Fruit fly (Drosophila melanogaster) whole organism, prepupa: Measurements from ENCODE around the gene mon2.

Source experiments
- Blimp-1 ChIP-seq: fragments of 200-800 bp; sonication (Bioruptor generic); optimal IDR thresholded peaks from 3 replicates; lab custom pipeline; 2017; ENCODE audit warnings: missing biosample characterization, missing genetic modification characterization, mild to moderate bottlenecking, moderate library complexity, missing genetic modification reagents
- CG10631 ChIP-seq: fragments of 200-800 bp; sonication (Bioruptor generic); optimal IDR thresholded peaks from 2 replicates; lab custom pipeline; 2016; ENCODE audit warnings: missing biosample characterization, missing genetic modification characterization
- CG11762 ChIP-seq: fragments of 200-800 bp; sonication (Bioruptor generic); optimal IDR thresholded peaks from 3 replicates; lab custom pipeline; 2016; ENCODE audit warnings: missing biosample characterization, missing genetic modification characterization; ENCODE audit not compliant: insufficient read depth
- CG11902 ChIP-seq: fragments of 200-800 bp; sonication (Bioruptor generic); optimal IDR thresholded peaks from 3 replicates; lab custom pipeline; 2016; ENCODE audit warnings: missing biosample characterization, missing genetic modification characterization
- CG15336 ChIP-seq: fragments of 200-800 bp; sonication (Bioruptor generic); IDR thresholded peaks from 2 replicates; pipeline ENCODE4 v1.3.6; 2022; ENCODE audit warnings: missing biosample characterization, missing genetic modification characterization
- CG16779 ChIP-seq: fragments of 200-800 bp; sonication (Bioruptor generic); optimal IDR thresholded peaks from 3 replicates; lab custom pipeline; 2017; ENCODE audit warnings: missing biosample characterization, mild to moderate bottlenecking, missing genetic modification characterization
- CG31627 ChIP-seq: fragments of 200-800 bp; sonication (Bioruptor generic); optimal IDR thresholded peaks from 3 replicates; lab custom pipeline; 2016; ENCODE audit warnings: missing biosample characterization, missing genetic modification characterization
- CG32006 ChIP-seq: fragments of 200-800 bp; sonication (Bioruptor generic); optimal IDR thresholded peaks from 3 replicates; lab custom pipeline; 2017; ENCODE audit warnings: missing biosample characterization, mild to moderate bottlenecking, missing genetic modification characterization
- CG34406 ChIP-seq: fragments of 200-800 bp; sonication (Bioruptor generic); optimal IDR thresholded peaks from 3 replicates; lab custom pipeline; 2016; ENCODE audit warnings: missing biosample characterization, missing genetic modification characterization
- CG3919 ChIP-seq: fragments of 200-800 bp; sonication (Bioruptor generic); optimal IDR thresholded peaks from 3 replicates; lab custom pipeline; 2016; ENCODE audit warnings: missing biosample characterization, missing genetic modification characterization
- CG4318 ChIP-seq: fragments of 200-800 bp; sonication (Bioruptor generic); optimal IDR thresholded peaks from 3 replicates; lab custom pipeline; 2017; ENCODE audit warnings: missing biosample characterization, mild to moderate bottlenecking, missing genetic modification characterization
- CG6163 ChIP-seq: fragments of 200-800 bp; sonication (Bioruptor generic); IDR thresholded peaks from 3 replicates; pipeline ENCODE4 v1.3.6; 2022; ENCODE audit warnings: missing biosample characterization, missing genetic modification characterization
- CG6276 ChIP-seq: fragments of 200-800 bp; sonication (Bioruptor generic); optimal IDR thresholded peaks from 2 replicates; lab custom pipeline; 2017; ENCODE audit warnings: missing biosample characterization, mild to moderate bottlenecking, missing genetic modification characterization
- CG6792 ChIP-seq: fragments of 200-800 bp; sonication (Bioruptor generic); optimal IDR thresholded peaks from 3 replicates; lab custom pipeline; 2016; ENCODE audit warnings: missing biosample characterization, missing genetic modification characterization
- CG6808 ChIP-seq: fragments of 200-800 bp; sonication (Bioruptor generic); optimal IDR thresholded peaks from 3 replicates; lab custom pipeline; 2017; ENCODE audit warnings: missing biosample characterization, missing genetic modification characterization, mild to moderate bottlenecking, moderate library complexity, missing genetic modification reagents
- CG6854 ChIP-seq: fragments of 200-800 bp; sonication (Bioruptor generic); optimal IDR thresholded peaks from 2 replicates; lab custom pipeline; 2017; ENCODE audit warnings: missing biosample characterization, mild to moderate bottlenecking, missing genetic modification characterization
- CG8319 ChIP-seq: fragments of 200-800 bp; sonication (Bioruptor generic); optimal IDR thresholded peaks from 3 replicates; lab custom pipeline; 2016; ENCODE audit warnings: missing biosample characterization, missing genetic modification characterization
- CG8632 ChIP-seq: fragments of 200-800 bp; sonication (Bioruptor generic); optimal IDR thresholded peaks from 3 replicates; lab custom pipeline; 2016; ENCODE audit warnings: missing biosample characterization, missing genetic modification characterization
- Eip75B ChIP-seq: fragments of 200-800 bp; sonication (Bioruptor generic); optimal IDR thresholded peaks from 3 replicates; lab custom pipeline; 2016; ENCODE audit warnings: missing biosample characterization, missing genetic modification characterization
- Eip78C ChIP-seq: fragments of 200-800 bp; sonication (Bioruptor generic); peaks from one replicate; lab custom pipeline; 2016; ENCODE audit warnings: missing biosample characterization, missing genetic modification characterization
- Eip93F ChIP-seq: fragments of 200-800 bp; sonication (Bioruptor generic); optimal IDR thresholded peaks from 2 replicates; lab custom pipeline; 2016; ENCODE audit warnings: missing biosample characterization, mild to moderate bottlenecking, missing genetic modification characterization
- Ets21C ChIP-seq: fragments of 200-800 bp; sonication (Bioruptor generic); optimal IDR thresholded peaks from 3 replicates; lab custom pipeline; 2016; ENCODE audit warnings: missing biosample characterization, missing genetic modification characterization
- Ets96B ChIP-seq: fragments of 200-800 bp; optimal IDR thresholded peaks from 2 replicates; lab custom pipeline; 2019; ENCODE audit warnings: missing biosample characterization, mild to moderate bottlenecking, missing genetic modification characterization, moderate library complexity
- Gug ChIP-seq: fragments of 200-800 bp; sonication (Bioruptor generic); IDR thresholded peaks from 2 replicates; pipeline ENCODE4 v1.3.6; 2022; ENCODE audit warnings: missing biosample characterization, missing genetic modification characterization
- Hr39 ChIP-seq: fragments of 200-800 bp; sonication (Bioruptor generic); optimal IDR thresholded peaks from 2 replicates; lab custom pipeline; 2016; ENCODE audit warnings: missing biosample characterization, missing genetic modification characterization
- Lpt ChIP-seq: fragments of 200-800 bp; sonication (Bioruptor generic); optimal IDR thresholded peaks from 3 replicates; lab custom pipeline; 2016; ENCODE audit warnings: missing biosample characterization, missing genetic modification characterization
- Met ChIP-seq: fragments of 200-800 bp; sonication (Bioruptor generic); optimal IDR thresholded peaks from 3 replicates; lab custom pipeline; 2016; ENCODE audit warnings: missing biosample characterization, missing genetic modification characterization
- OdsH ChIP-seq: fragments of 200-800 bp; sonication (Bioruptor generic); optimal IDR thresholded peaks from 3 replicates; lab custom pipeline; 2016; ENCODE audit warnings: missing biosample characterization, missing genetic modification characterization
- Smox ChIP-seq: fragments of 200-800 bp; sonication (Bioruptor generic); optimal IDR thresholded peaks from 3 replicates; lab custom pipeline; 2016; ENCODE audit warnings: missing biosample characterization, missing genetic modification characterization
- Sox102F ChIP-seq: fragments of 200-800 bp; sonication (Bioruptor generic); optimal IDR thresholded peaks from 2 replicates; lab custom pipeline; 2016; ENCODE audit warnings: missing biosample characterization, mild to moderate bottlenecking, missing genetic modification characterization
- Sox15 ChIP-seq: fragments of 200-800 bp; sonication (Bioruptor generic); optimal IDR thresholded peaks from 3 replicates; lab custom pipeline; 2016; ENCODE audit warnings: missing biosample characterization, missing genetic modification characterization
- achi ChIP-seq: fragments of 200-800 bp; sonication (Bioruptor generic); optimal IDR thresholded peaks from 3 replicates; lab custom pipeline; 2016; ENCODE audit warnings: missing biosample characterization, missing genetic modification characterization
- cyc ChIP-seq: fragments of 200-800 bp; sonication (Bioruptor generic); optimal IDR thresholded peaks from 3 replicates; lab custom pipeline; 2016; ENCODE audit warnings: missing biosample characterization, missing genetic modification characterization
- dac ChIP-seq: fragments of 200-800 bp; sonication (Bioruptor generic); optimal IDR thresholded peaks from 2 replicates; lab custom pipeline; 2017; ENCODE audit warnings: missing biosample characterization, mild to moderate bottlenecking, missing genetic modification characterization
- dsx ChIP-seq: fragments of 200-800 bp; optimal IDR thresholded peaks from 3 replicates; lab custom pipeline; 2019; ENCODE audit warnings: missing biosample characterization, mild to moderate bottlenecking, missing genetic modification characterization, moderate library complexity; ENCODE audit not compliant: poor library complexity, severe bottlenecking
- esn ChIP-seq: fragments of 200-800 bp; sonication (Bioruptor generic); optimal IDR thresholded peaks from 2 replicates; lab custom pipeline; 2016; ENCODE audit warnings: missing biosample characterization, mild to moderate bottlenecking, missing genetic modification characterization, moderate library complexity
- fd59A ChIP-seq: fragments of 200-800 bp; sonication (Bioruptor generic); optimal IDR thresholded peaks from 2 replicates; lab custom pipeline; 2017; ENCODE audit warnings: missing biosample characterization, mild to moderate bottlenecking, missing genetic modification characterization, missing genetic modification reagents
- fkh ChIP-seq: fragments of 200-800 bp; sonication (Bioruptor generic); optimal IDR thresholded peaks from 3 replicates; lab custom pipeline; 2017; ENCODE audit warnings: missing biosample characterization, mild to moderate bottlenecking, missing genetic modification characterization, moderate library complexity
- lz ChIP-seq: fragments of 200-800 bp; sonication (Bioruptor generic); optimal IDR thresholded peaks from 3 replicates; lab custom pipeline; 2016; ENCODE audit warnings: missing biosample characterization, missing genetic modification characterization
- net ChIP-seq: fragments of 200-800 bp; sonication (Bioruptor generic); optimal IDR thresholded peaks from 3 replicates; lab custom pipeline; 2016; ENCODE audit warnings: missing biosample characterization, missing genetic modification characterization
- spab ChIP-seq: fragments of 200-800 bp; sonication (Bioruptor generic); optimal IDR thresholded peaks from 2 replicates; lab custom pipeline; 2017; ENCODE audit warnings: missing biosample characterization, mild to moderate bottlenecking, missing genetic modification characterization, missing genetic modification reagents
- ss ChIP-seq, 2 experiments: fragments of 200-800 bp; sonication (Bioruptor generic); optimal IDR thresholded peaks; 2 replicates in 1 of 2; 3 replicates in 1 of 2; lab custom pipeline; 2017 to 2018; ENCODE audit warnings: mild to moderate bottlenecking in 2 of 2, missing biosample characterization in 2 of 2, missing genetic modification characterization in 2 of 2, moderate library complexity in 1 of 2
- svp ChIP-seq: fragments of 200-800 bp; sonication (Bioruptor generic); peaks from one replicate; lab custom pipeline; 2016; ENCODE audit warnings: missing biosample characterization, missing genetic modification characterization
- topi ChIP-seq: fragments of 200-800 bp; sonication (Bioruptor generic); optimal IDR thresholded peaks from 3 replicates; lab custom pipeline; 2016; ENCODE audit warnings: missing biosample characterization, missing genetic modification characterization
- vri ChIP-seq: fragments of 200-800 bp; sonication (Bioruptor generic); optimal IDR thresholded peaks from 3 replicates; lab custom pipeline; 2016; ENCODE audit warnings: missing biosample characterization, mild to moderate bottlenecking, missing genetic modification characterization

The mon2 gene

DNA sequence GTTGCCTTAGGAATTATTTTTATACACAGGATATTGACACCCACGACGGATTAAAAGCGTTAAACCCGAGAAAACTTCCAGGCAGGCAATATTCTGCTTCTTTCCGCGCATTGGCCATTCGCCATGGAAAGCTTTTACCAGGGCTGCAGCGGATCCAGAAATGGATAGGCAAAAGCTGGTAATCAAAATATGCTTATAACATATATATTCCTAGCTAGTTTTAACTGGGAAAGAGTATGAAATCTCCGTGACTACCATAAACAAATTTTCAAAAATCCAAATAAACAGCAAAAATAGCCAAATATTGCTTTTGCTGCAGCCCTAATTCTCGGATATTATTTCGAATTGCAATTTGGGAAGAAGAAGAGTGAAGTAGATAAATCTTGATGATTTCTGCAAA, 35.7 kb upstream of the mon2 start, which contains the start of the genes PAPLA1 and Rbsn-5 (continued):
- peak; percentile 84 for TF ChIP-seq dsx (GFP tag; lab: Kevin White, UChicago)
- TF ChIP-seq CG31627 (GFP tag; lab: Kevin White, UChicago) = peak; percentile 98
- peak; percentile 95 for TF ChIP-seq CG10631 (GFP tag; lab: Kevin White, UChicago)
- TF ChIP-seq CG3919 = peak; percentile 95
- peak; percentile 93 for TF ChIP-seq CG32006 (GFP tag; lab: Kevin White, UChicago)
- peak; percentile 94 for TF ChIP-seq Sox102F
- peak; percentile 88 for TF ChIP-seq Gug (GFP tag; lab: Robert Waterston, UW)
- TF ChIP-seq CG6854 (GFP tag; lab: Kevin White, UChicago) = peak; percentile 85
- TF ChIP-seq CG6808 (GFP tag; lab: Kevin White, UChicago) = peak; percentile 89
- TF ChIP-seq fd59A (GFP tag; lab: Kevin White, UChicago) = peak; percentile 81
- TF ChIP-seq ss (GFP tag; optimal IDR thresholded peaks at IDR 0.05; lab: Kevin White, UChicago) = peak; percentile 80 to 86
- peak; percentile 95 for TF ChIP-seq Met (GFP tag; lab: Kevin White, UChicago)
- TF ChIP-seq CG16779 (tag; lab: Kevin White, UChicago) = peak; percentile 74
- peak; percentile 82 for TF ChIP-seq CG4318 (GFP tag; lab: Kevin White, UChicago)
- peak; percentile 93 for TF ChIP-seq achi
- peak; percentile 88 for TF ChIP-seq CG34406 (GFP tag; lab: Kevin White, UChicago)
- peak; percentile 98 for TF ChIP-seq Hr39 (GFP tag; lab: Kevin White, UChicago)
- TF ChIP-seq CG11762 (GFP tag; lab: Kevin White, UChicago) = peak; percentile 90
- peak; percentile 94 for TF ChIP-seq topi (GFP tag; lab: Kevin White, UChicago)
- peak; percentile 94 for TF ChIP-seq Smox
- peak; percentile 91 for TF ChIP-seq net
- peak; percentile 87 for TF ChIP-seq CG8632
- peak; percentile 93 for TF ChIP-seq Sox15 (GFP tag; lab: Kevin White, UChicago)
- peak; percentile 97 for TF ChIP-seq cyc (GFP tag; lab: Kevin White, UChicago)
- peak; percentile 16 for TF ChIP-seq Eip93F (GFP tag; lab: Kevin White, UChicago)
- peak; percentile 94 for TF ChIP-seq CG6163 (GFP tag; lab: Robert Waterston, UW)
- peak; percentile 87 for TF ChIP-seq Lpt (GFP tag; lab: Kevin White, UChicago)
- peak; percentile 89 for TF ChIP-seq Ets96B (tag; lab: Kevin White, UChicago)
- peak; percentile 82 for TF ChIP-seq CG15336 (GFP tag; lab: Robert Waterston, UW)
- TF ChIP-seq, all 60 proteins: peak for 60

- peak; percentile 75 for TF ChIP-seq svp (GFP tag; lab: Kevin White, UChicago)
- TF ChIP-seq CG6276 (GFP tag; lab: Kevin White, UChicago) = no peak
- TF ChIP-seq OdsH (GFP tag; lab: Kevin White, UChicago) = no peak
- no peak for TF ChIP-seq Blimp-1
- no peak for TF ChIP-seq Ets21C
- TF ChIP-seq cyc (GFP tag; lab: Kevin White, UChicago) = no peak
- no peak for TF ChIP-seq CG34406 (GFP tag; lab: Kevin White, UChicago)
Measured at dm6 chr2L:8157166-8157565, 33.4 kb upstream of the mon2 start.

DNA sequence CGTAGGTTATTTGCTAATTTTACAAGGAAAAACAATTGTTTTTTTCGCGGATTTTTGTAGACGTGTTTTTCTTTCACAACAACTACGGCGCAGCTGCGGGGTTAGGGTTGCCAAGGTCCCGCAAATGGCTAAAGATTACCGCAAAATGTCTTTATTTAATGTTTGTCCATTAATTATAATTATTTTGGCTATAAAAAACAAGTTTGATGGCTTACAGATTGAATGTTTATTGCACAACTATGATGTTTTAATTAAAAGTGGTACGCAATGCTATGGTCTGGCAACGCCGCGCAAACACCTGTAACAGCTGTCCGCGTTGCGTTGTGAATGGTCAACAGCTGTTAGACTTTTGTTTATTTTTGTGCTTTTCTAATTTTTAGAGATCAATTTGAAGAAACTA, 32.9 kb upstream of the mon2 start:
- peak; percentile 59 for TF ChIP-seq CG34406 (GFP tag; lab: Kevin White, UChicago)
- TF ChIP-seq CG31627 (GFP tag; lab: Kevin White, UChicago) = peak; percentile 72
- TF ChIP-seq vri (GFP tag; lab: Kevin White, UChicago) = peak; percentile 55
- TF ChIP-seq CG16779 (tag; lab: Kevin White, UChicago) = no peak
- TF ChIP-seq lz (GFP tag; lab: Kevin White, UChicago) = peak; percentile 72
- TF ChIP-seq CG3919 = peak; percentile 76
- no peak for TF ChIP-seq CG6808 (GFP tag; lab: Kevin White, UChicago)
- no peak for TF ChIP-seq Lpt (GFP tag; lab: Kevin White, UChicago)
- TF ChIP-seq dsx (GFP tag; lab: Kevin White, UChicago) = peak; percentile 53
- TF ChIP-seq net = peak; percentile 48
- TF ChIP-seq spab (GFP tag; lab: Kevin White, UChicago) = no peak
- peak; percentile 47 for TF ChIP-seq Ets96B (tag; lab: Kevin White, UChicago)
- TF ChIP-seq esn (GFP tag; lab: Kevin White, UChicago) = peak; percentile 76
- peak; percentile 36 for TF ChIP-seq CG11762 (GFP tag; lab: Kevin White, UChicago)
- TF ChIP-seq fkh (GFP tag; lab: Kevin White, UChicago) = peak; percentile 88
- peak; percentile 45 for TF ChIP-seq CG8319 (GFP tag; lab: Kevin White, UChicago)
- TF ChIP-seq Eip75B (GFP tag; lab: Kevin White, UChicago) = peak; percentile 77
- TF ChIP-seq CG4318 (GFP tag; lab: Kevin White, UChicago) = peak; percentile 32
- peak; percentile 61 for TF ChIP-seq achi
- no peak; the same call in 1 of the 2 replicates for TF ChIP-seq Gug (GFP tag; lab: Robert Waterston, UW)
- TF ChIP-seq CG6854 (GFP tag; lab: Kevin White, UChicago) = peak; percentile 7
- TF ChIP-seq CG11902 = peak; percentile 37
- TF ChIP-seq Eip78C (GFP tag; lab: Kevin White, UChicago) = peak; percentile 92
- TF ChIP-seq Smox = no peak
- TF ChIP-seq CG6792 (GFP tag; lab: Kevin White, UChicago) = peak; percentile 27
- peak; percentile 48 for TF ChIP-seq dac (GFP tag; lab: Kevin White, UChicago)
- TF ChIP-seq ss (GFP tag; optimal IDR thresholded peaks at IDR 0.05; lab: Kevin White, UChicago) = peak in 1 of 2 experiments; percentile 26
